Worm (Caenorhabditis elegans): Measurements from ENCODE around the gene K01A12.2.

Gene K01A12.2

DNA sequence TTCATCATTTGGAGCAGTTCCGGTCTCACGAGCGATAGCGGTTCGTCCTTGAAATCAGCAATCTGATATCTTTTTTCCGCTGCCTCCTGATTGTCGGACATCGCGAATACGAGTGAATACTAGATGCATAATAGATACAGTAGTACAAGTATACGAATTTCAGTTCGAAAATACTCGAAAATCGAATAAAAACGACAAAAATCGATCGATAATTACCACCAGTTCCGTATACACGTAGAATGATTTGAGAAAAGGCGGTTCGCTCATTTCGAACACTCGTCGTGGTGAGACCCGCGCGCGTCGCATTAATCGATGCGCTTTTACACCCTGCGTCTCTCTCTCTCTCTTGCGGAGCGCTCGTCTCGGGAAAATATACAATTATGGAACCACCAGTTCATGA is 33.8 kb downstream of the K01A12.2 start, which contains the start of gene F12D9.2:
Gene F12D9.2, minus strand, starts transcription at position 101 of the 400 bp plus-strand sequence.
- TF ChIP-seq sptf-1 (tag; optimal IDR thresholded peaks at IDR 0.05), result no peak
- no peak for TF ChIP-seq sem-2 (GFP tag; optimal IDR thresholded peaks at IDR 0.05)
- TF ChIP-seq nhr-12 (tag; optimal IDR thresholded peaks at IDR 0.05), result no peak
- TF ChIP-seq M03D4.4 (tag; optimal IDR thresholded peaks at IDR 0.05), result no peak
- TF ChIP-seq nhr-76 (tag; optimal IDR thresholded peaks at IDR 0.05), result no peak
- TF ChIP-seq nhr-237 (tag; optimal IDR thresholded peaks at IDR 0.05), result no peak
- no peak for TF ChIP-seq bed-3 (GFP tag; optimal IDR thresholded peaks at IDR 0.05)
- no peak for TF ChIP-seq snpc-4 (tag; optimal IDR thresholded peaks at IDR 0.05)
- TF ChIP-seq mab-5 (tag; optimal IDR thresholded peaks at IDR 0.05), result no peak
- no peak for TF ChIP-seq lin-32 (GFP tag; optimal IDR thresholded peaks at IDR 0.05)
- TF ChIP-seq ham-2 (GFP tag; optimal IDR thresholded peaks at IDR 0.05), result no peak
- no peak for TF ChIP-seq ces-1 (GFP tag; optimal IDR thresholded peaks at IDR 0.05)
- no peak for TF ChIP-seq drap-1 (GFP tag; optimal IDR thresholded peaks at IDR 0.05)
- no peak for TF ChIP-seq mep-1 (tag; optimal IDR thresholded peaks at IDR 0.05)

DNA sequence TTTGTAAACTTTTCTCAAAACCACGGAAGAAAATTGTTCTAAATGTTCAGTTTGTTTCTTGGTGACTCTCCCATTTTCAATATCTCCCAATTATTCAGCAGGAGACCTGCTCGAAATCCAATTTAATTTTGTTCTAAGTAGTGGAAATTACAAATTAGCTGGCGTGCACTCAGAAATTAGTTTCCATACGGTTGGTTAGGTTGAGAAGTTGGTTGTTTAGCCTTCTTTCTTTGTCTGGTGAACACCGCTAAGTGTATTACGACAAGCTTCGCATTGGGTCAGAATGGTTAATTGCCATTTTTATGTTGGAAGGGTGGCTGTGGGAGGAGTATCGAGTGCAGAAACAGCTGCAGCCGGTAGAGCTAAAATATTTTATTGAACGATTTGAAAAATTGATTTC is 35.4 kb downstream of the K01A12.2 start:
- TF ChIP-seq ceh-39 (tag; optimal IDR thresholded peaks at IDR 0.05), result no peak
- TF ChIP-seq blmp-1 (tag; optimal IDR thresholded peaks at IDR 0.05), result no peak
- peak; percentile 97 for TF ChIP-seq ces-1 (GFP tag; optimal IDR thresholded peaks at IDR 0.05)
- TF ChIP-seq ceh-43 (GFP tag; optimal IDR thresholded peaks at IDR 0.05), result no peak

DNA sequence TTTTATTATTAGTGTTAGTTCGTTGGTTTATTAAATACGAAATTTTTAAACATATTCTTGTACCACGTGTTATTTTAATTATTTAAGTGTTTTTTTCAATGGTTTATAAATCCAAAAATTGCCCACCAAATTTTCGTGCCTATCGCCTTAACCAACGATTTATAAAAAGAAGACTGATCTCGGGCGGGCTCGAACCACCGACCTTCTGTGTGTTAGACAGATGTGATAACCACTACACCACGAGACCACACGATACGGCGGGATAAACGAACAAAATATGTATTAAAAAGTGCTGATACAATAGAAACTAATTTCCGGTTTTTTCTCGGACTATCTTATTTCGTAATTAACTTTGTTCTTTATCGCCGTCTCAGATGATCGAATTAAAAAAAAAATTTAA is 37.4 kb downstream of the K01A12.2 start:
- TF ChIP-seq unc-39 (tag; optimal IDR thresholded peaks at IDR 0.05) (no peak), cnd-1 (tag; optimal IDR thresholded peaks at IDR 0.05) (peak; percentile 42), unc-120 (tag; optimal IDR thresholded peaks at IDR 0.05; ENCODE audit: poor library complexity, severe bottlenecking) (no peak), mep-1 (tag; optimal IDR thresholded peaks at IDR 0.05) (no peak), drap-1 (GFP tag; optimal IDR thresholded peaks at IDR 0.05) (peak; percentile 8), nhr-12 (tag; optimal IDR thresholded peaks at IDR 0.05) (no peak), ceh-43 (GFP tag; optimal IDR thresholded peaks at IDR 0.05) (peak; percentile 15), ceh-83 (GFP tag; optimal IDR thresholded peaks at IDR 0.05) (peak; percentile 61), sem-2 (GFP tag; optimal IDR thresholded peaks at IDR 0.05) (peak; percentile 8), mls-2 (tag; optimal IDR thresholded peaks at IDR 0.05) (no peak)

DNA sequence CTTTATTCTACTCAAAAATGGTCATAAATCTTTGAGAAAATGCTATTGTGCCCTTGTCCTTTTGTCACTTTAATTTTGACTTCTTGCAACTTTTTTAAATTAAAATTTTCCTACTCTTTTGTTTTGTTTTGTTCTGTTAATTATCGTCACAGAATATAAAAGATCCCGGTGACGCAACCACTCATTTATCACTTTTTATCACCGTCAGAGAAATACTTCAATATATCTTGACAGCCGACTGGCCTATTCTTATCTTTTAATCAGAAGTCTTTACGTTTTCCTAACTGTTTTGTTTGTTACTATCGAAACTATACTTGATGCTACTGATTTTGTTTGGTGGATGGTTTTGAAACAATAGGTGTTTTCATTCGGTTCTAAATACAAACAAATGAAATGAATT is 42.9 kb downstream of the K01A12.2 start:
- no peak for TF ChIP-seq blmp-1 (tag; optimal IDR thresholded peaks at IDR 0.05)
- peak; percentile 2 for TF ChIP-seq zip-8 (tag; optimal IDR thresholded peaks at IDR 0.05)

DNA sequence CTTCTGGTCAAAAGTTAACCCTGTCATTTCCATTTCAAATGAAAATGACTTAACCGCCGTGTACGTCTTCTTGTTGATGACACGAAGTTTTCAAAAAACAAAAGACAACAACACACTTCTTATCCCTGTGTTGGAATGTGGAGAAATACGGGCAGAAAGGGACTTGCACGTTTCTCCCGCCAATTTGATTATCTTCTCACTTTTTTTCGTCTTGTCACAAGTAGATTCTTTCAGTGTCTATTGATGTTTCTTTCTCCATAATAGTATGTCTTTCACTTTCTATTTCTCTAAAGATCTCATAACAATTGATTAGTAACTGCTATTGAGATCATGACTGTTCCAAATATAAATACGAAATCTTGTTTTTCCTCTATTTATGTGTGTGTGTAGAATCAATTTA is 46.4 kb downstream of the K01A12.2 start:
- TF ChIP-seq ces-1 (GFP tag; optimal IDR thresholded peaks at IDR 0.05) (peak; percentile 77), ham-2 (GFP tag; optimal IDR thresholded peaks at IDR 0.05) (no peak), M03D4.4 (tag; optimal IDR thresholded peaks at IDR 0.05) (no peak), ceh-39 (tag; optimal IDR thresholded peaks at IDR 0.05) (no peak), mls-2 (tag; optimal IDR thresholded peaks at IDR 0.05) (no peak), unc-62 (GFP tag; optimal IDR thresholded peaks at IDR 0.05) (no peak), sem-2 (GFP tag; optimal IDR thresholded peaks at IDR 0.05) (no peak), elt-1 (tag; optimal IDR thresholded peaks at IDR 0.05; ENCODE audit: borderline replicate concordance, insufficient read depth) (no peak), nhr-28 (tag; optimal IDR thresholded peaks at IDR 0.05) (no peak)

DNA sequence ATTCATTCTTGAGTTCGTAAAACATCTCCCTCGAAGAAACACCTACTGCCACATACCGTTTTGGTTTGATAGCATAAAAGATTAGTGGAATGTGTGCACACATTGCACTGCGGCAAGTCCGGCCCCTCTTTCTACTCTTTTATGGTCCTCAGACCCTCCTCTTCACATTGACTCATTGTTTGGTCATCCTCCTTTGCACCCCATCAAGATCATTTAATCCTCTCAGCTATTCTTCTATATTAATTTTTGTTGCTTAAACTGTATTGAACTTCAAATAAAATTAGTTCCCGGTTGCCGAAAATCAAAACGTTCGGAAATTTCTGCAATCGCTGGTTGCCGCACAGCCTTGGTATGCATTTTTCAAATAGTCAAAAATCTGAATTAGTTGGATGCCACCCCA is 47.2 kb downstream of the K01A12.2 start, which contains the start of gene rig-1:
Gene rig-1, plus strand, starts transcription at position 301 of the 400 bp plus-strand sequence.
- TF ChIP-seq nhr-2 (tag; optimal IDR thresholded peaks at IDR 0.05), result peak; percentile 51
- TF ChIP-seq cnd-1 (tag; optimal IDR thresholded peaks at IDR 0.05), result no peak

DNA sequence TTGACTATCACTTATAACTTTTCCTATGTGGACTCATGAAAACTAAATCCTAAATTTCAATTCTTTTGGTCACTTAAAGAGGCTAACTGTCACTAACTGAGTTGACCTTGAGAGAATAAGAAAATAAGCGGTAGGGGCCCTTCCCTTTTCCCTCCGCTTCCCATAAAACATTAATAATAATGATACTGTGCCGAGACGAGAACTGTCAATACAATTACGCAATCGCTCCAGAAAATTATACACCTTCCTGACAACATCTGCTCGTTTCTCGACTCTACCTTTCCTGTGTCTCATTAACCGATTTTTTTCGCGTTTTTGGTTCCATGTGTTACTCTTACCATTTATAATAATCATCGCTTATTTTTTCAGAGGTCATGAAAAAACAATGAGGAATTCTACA is 47.8 kb downstream of the K01A12.2 start:
- TF ChIP-seq unc-39 (tag; optimal IDR thresholded peaks at IDR 0.05), result no peak
- no peak for TF ChIP-seq M03D4.4 (tag; optimal IDR thresholded peaks at IDR 0.05)
- TF ChIP-seq ces-1 (GFP tag; optimal IDR thresholded peaks at IDR 0.05), result no peak
- peak; percentile 78 for TF ChIP-seq nhr-2 (tag; optimal IDR thresholded peaks at IDR 0.05)
- TF ChIP-seq zip-8 (tag; optimal IDR thresholded peaks at IDR 0.05), result peak; percentile 62

All from whole organism, mixed stage, embryonic.